Fruit fly (Drosophila melanogaster): ENCODE data around the gene fu.
A peak's percentile ranks its signal among the peaks of the same experiment; 100 is the strongest.

The fu gene

DNA sequence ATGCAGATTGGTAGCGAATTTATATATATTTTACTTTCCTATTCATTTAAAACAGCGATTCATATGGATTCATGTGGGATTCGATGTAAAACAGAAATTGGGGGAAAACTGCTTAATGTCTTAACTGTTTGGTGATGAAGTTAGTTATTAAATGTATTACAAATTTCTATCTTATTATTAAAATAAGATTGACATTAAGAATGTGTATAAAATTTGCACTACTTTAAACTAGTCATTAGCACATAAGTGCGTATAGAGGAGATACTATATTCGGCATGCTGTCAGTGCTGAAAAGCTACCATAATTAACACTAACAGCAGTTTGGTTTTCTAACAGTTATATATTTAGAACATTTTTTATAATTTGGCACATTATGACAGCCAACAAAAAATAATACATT is 18.1 kb downstream of the fu start:
- TF ChIP-seq CG32006 (GFP tag; optimal IDR thresholded peaks at IDR 0.05) (peak; percentile 61), esn (GFP tag; optimal IDR thresholded peaks at IDR 0.05) (peak; percentile 44), fd59A (GFP tag; optimal IDR thresholded peaks at IDR 0.05) (no peak), pdm3 (GFP tag; optimal IDR thresholded peaks at IDR 0.05) (no peak), CG6163 (GFP tag; IDR thresholded peaks at IDR 0.05) (no peak), Hr4 (GFP tag; optimal IDR thresholded peaks at IDR 0.05) (peak; percentile 27), CG6276 (GFP tag; optimal IDR thresholded peaks at IDR 0.05) (peak; percentile 6), lz (GFP tag; optimal IDR thresholded peaks at IDR 0.05) (no peak), CG3032 (tag; optimal IDR thresholded peaks at IDR 0.05) (no peak), CG15336 (GFP tag; IDR thresholded peaks at IDR 0.05) (no peak), svp (GFP tag) (peak; percentile 68), Eip78C (GFP tag) (peak; percentile 67), CG4318 (GFP tag; optimal IDR thresholded peaks at IDR 0.05) (peak; percentile 45), Met (GFP tag; optimal IDR thresholded peaks at IDR 0.05) (peak; percentile 30), CG6808 (GFP tag; optimal IDR thresholded peaks at IDR 0.05) (no peak), Hr39 (GFP tag; optimal IDR thresholded peaks at IDR 0.05) (no peak), Eip93F (GFP tag; optimal IDR thresholded peaks at IDR 0.05) (no peak), acj6 (GFP tag; optimal IDR thresholded peaks at IDR 0.05) (no peak), Sox102F (GFP tag; optimal IDR thresholded peaks at IDR 0.05) (peak; percentile 22), net (GFP tag; optimal IDR thresholded peaks at IDR 0.05) (peak; percentile 6), OdsH (GFP tag; optimal IDR thresholded peaks at IDR 0.05) (no peak), CG16779 (tag; optimal IDR thresholded peaks at IDR 0.05) (no peak), CG8319 (GFP tag; optimal IDR thresholded peaks at IDR 0.05) (no peak), Eip75B (GFP tag; optimal IDR thresholded peaks at IDR 0.05) (no peak), topi (GFP tag; optimal IDR thresholded peaks at IDR 0.05) (peak; percentile 24), CG8632 (GFP tag; optimal IDR thresholded peaks at IDR 0.05) (no peak), salr (GFP tag; optimal IDR thresholded peaks at IDR 0.05) (peak in 1 of 2 experiments; percentile 25), CG9139 (GFP tag; optimal IDR thresholded peaks at IDR 0.05) (no peak), eg (GFP tag; IDR thresholded peaks at IDR 0.05) (0 out of 3 replicates have a peak, but pooled peaks have one; percentile 8)

DNA sequence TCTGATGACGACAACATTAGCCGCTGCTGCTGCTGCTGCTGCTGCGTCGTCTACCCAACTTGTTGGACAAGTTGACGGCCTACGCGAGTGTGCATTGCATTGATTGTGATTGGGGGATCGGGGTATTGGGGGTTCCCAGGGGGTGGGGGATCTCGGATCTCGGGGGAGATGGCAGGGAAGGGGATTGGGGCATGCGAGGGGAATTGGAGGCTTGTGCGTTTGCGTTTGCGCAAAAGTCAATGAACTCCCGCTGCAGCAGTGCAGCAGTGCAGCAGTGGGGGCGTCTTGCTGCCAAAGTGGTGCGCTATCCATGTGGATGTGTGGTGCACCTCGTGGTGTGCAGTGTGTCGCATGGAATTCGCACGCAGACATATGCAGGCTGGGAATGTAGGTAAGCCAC is 19.2 kb downstream of the fu start:
- 0 out of 3 replicates have a peak, but pooled peaks have one; percentile 17 for TF ChIP-seq eg (GFP tag; IDR thresholded peaks at IDR 0.05)
- no peak for TF ChIP-seq fkh (GFP tag; optimal IDR thresholded peaks at IDR 0.05)
- no peak for TF ChIP-seq cyc (GFP tag; optimal IDR thresholded peaks at IDR 0.05)
- no peak for TF ChIP-seq Smox (GFP tag; optimal IDR thresholded peaks at IDR 0.05)
- TF ChIP-seq Lpt (GFP tag; optimal IDR thresholded peaks at IDR 0.05) = peak; percentile 20
- no peak for TF ChIP-seq lz (GFP tag; optimal IDR thresholded peaks at IDR 0.05)
- TF ChIP-seq Eip93F (GFP tag; optimal IDR thresholded peaks at IDR 0.05) = no peak

DNA sequence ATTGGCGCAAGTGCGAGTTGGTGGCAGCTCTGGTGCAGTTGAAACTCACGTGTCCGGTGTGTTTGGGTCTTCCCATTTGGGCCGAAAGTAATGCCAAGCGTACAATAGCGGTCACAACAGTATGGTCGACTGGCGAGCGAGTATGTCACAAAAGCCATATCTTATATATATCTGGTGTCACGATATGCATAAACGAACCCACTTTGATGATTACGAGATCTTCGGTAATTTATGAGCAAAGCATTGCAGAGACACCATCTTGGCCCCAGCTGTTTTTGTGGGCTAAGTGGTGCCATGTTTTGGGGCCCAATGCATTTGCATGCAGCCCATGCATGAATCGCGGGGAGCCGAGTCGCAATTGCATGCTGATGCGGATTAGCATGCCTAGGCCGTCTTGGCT is 21.3 kb downstream of the fu start:
- TF ChIP-seq Hr38 (GFP tag; optimal IDR thresholded peaks at IDR 0.05) (no peak), Blimp-1 (GFP tag; optimal IDR thresholded peaks at IDR 0.05) (no peak), CG34406 (GFP tag; optimal IDR thresholded peaks at IDR 0.05) (peak; percentile 15), CG11294 (GFP tag; IDR thresholded peaks at IDR 0.05) (no peak), acj6 (GFP tag; optimal IDR thresholded peaks at IDR 0.05) (peak; percentile 34), CG3919 (GFP tag; optimal IDR thresholded peaks at IDR 0.05) (peak; percentile 47), Sox102F (GFP tag; optimal IDR thresholded peaks at IDR 0.05) (peak; percentile 7), svp (GFP tag) (peak; percentile 48), Eip75B (GFP tag; optimal IDR thresholded peaks at IDR 0.05) (peak; percentile 19), esn (GFP tag; optimal IDR thresholded peaks at IDR 0.05) (peak; percentile 27), CG10631 (GFP tag; optimal IDR thresholded peaks at IDR 0.05) (peak; percentile 29), CG31627 (GFP tag; optimal IDR thresholded peaks at IDR 0.05) (peak; percentile 9), Sox15 (GFP tag; optimal IDR thresholded peaks at IDR 0.05) (no peak), fkh (GFP tag; optimal IDR thresholded peaks at IDR 0.05) (no peak), CG7368 (GFP tag; optimal IDR thresholded peaks at IDR 0.05) (no peak), CG6854 (GFP tag; optimal IDR thresholded peaks at IDR 0.05) (no peak), net (GFP tag; optimal IDR thresholded peaks at IDR 0.05) (peak; percentile 31), fd85E (GFP tag; optimal IDR thresholded peaks at IDR 0.05) (no peak), CG1621 (tag; optimal IDR thresholded peaks at IDR 0.05) (no peak), CG15336 (GFP tag; IDR thresholded peaks at IDR 0.05) (peak; percentile 69), pdm3 (GFP tag; optimal IDR thresholded peaks at IDR 0.05) (peak; percentile 55), achi (GFP tag; optimal IDR thresholded peaks at IDR 0.05) (peak; percentile 45), CG6163 (GFP tag; IDR thresholded peaks at IDR 0.05) (peak; percentile 71), Ets96B (tag; optimal IDR thresholded peaks at IDR 0.05) (no peak), Lpt (GFP tag; optimal IDR thresholded peaks at IDR 0.05) (no peak), salr (GFP tag; optimal IDR thresholded peaks at IDR 0.05) (no peak), CG3032 (tag; optimal IDR thresholded peaks at IDR 0.05) (no peak), lz (GFP tag; optimal IDR thresholded peaks at IDR 0.05) (no peak), Ets21C (GFP tag; optimal IDR thresholded peaks at IDR 0.05) (no peak)
